Worm (Caenorhabditis elegans): ENCODE data around the gene cogc-6.

DNA sequence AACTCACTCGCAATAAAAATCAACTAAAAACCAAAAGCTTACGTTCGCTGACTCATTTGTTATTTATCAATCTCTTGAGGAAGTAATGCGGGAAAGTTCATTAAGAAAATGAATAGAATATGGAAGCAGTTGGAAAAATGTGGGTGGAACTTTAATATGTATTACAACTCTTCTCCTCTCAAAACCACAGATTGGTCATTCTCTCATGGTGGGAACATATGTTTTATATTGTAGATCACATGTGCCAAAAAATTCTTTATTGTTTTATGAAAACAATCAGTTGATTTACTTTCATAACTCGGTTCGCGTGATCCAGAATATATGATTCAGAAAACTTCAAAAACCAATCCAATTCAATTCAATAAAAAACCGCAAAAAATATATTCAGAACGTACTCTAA is 49.4 kb downstream of the cogc-6 start:
- no peak for TF ChIP-seq spr-1 (tag; optimal IDR thresholded peaks at IDR 0.05)
- no peak for TF ChIP-seq ceh-44 (GFP tag; IDR thresholded peaks at IDR 0.05)
- no peak for TF ChIP-seq F10B5.3 (tag; optimal IDR thresholded peaks at IDR 0.05)
- TF ChIP-seq mxl-3 (GFP tag; optimal IDR thresholded peaks at IDR 0.05) = no peak
- no peak for TF ChIP-seq mep-1 (tag; optimal IDR thresholded peaks at IDR 0.05)
- TF ChIP-seq F26F4.8 (GFP tag; conservative IDR thresholded peaks at IDR 0.05) = no peak
- TF ChIP-seq ztf-11 (tag; optimal IDR thresholded peaks at IDR 0.05) = no peak
- TF ChIP-seq F49E8.2 (tag; optimal IDR thresholded peaks at IDR 0.05; ENCODE audit: borderline replicate concordance) = no peak
- no peak for TF ChIP-seq ZK337.2 (GFP tag; IDR thresholded peaks at IDR 0.05)
- TF ChIP-seq lsy-2 (tag; optimal IDR thresholded peaks at IDR 0.05) = no peak
- TF ChIP-seq aha-1 (tag) = no peak
- no peak for TF ChIP-seq daf-12 (tag; optimal IDR thresholded peaks at IDR 0.05)

Data from whole organism, L4 larva.